Worm (Caenorhabditis elegans) whole organism, late embryonic: ENCODE results near the gene W03C9.5.

Source experiments
- C08G9.2 ChIP-seq: sonication (generic microtip); optimal IDR thresholded peaks from 2 replicates; lab custom pipeline; 2016; ENCODE audit warnings: mild to moderate bottlenecking, missing genetic modification characterization, moderate library complexity, missing compliant biosample characterization
- C38D4.7 ChIP-seq: fragments of 200-800 bp; sonication (Bioruptor generic); optimal IDR thresholded peaks from 2 replicates; lab custom pipeline; 2018; ENCODE audit warnings: mild to moderate bottlenecking, missing genetic modification characterization, moderate library complexity, missing compliant biosample characterization
- F13H6.1 ChIP-seq: sonication (generic microtip); optimal IDR thresholded peaks from 2 replicates; lab custom pipeline; 2016; ENCODE audit warnings: missing genetic modification characterization, missing compliant biosample characterization
- K02D7.2 ChIP-seq: sonication (generic microtip); optimal IDR thresholded peaks from 2 replicates; lab custom pipeline; 2017; ENCODE audit warnings: mild to moderate bottlenecking, missing genetic modification characterization, missing compliant biosample characterization
- Y22D7AL.16 ChIP-seq: sonication (generic microtip); optimal IDR thresholded peaks from 2 replicates; lab custom pipeline; 2016; ENCODE audit warnings: missing genetic modification characterization, missing compliant biosample characterization
- ahr-1 ChIP-seq: sonication (generic microtip); optimal IDR thresholded peaks from 2 replicates; lab custom pipeline; 2016; ENCODE audit warnings: missing genetic modification characterization, missing compliant biosample characterization
- ama-1 ChIP-seq: fragments of 150-350 bp; optimal IDR thresholded peaks from 2 replicates; lab custom pipeline; 2014
- ceh-14 ChIP-seq: sonication (generic microtip); optimal IDR thresholded peaks from 2 replicates; lab custom pipeline; 2016; ENCODE audit warnings: missing genotype, missing genetic modification characterization, missing compliant biosample characterization
- ceh-19 ChIP-seq: fragments of 200-800 bp; sonication (Bioruptor generic); optimal IDR thresholded peaks from 2 replicates; lab custom pipeline; 2018; ENCODE audit warnings: mild to moderate bottlenecking, missing genetic modification characterization, missing compliant biosample characterization
- ceh-22 ChIP-seq: sonication (generic microtip); optimal IDR thresholded peaks from 2 replicates; lab custom pipeline; 2017; ENCODE audit warnings: missing biosample characterization, missing genetic modification characterization
- ceh-30 ChIP-seq: fragments of 150-350 bp; optimal IDR thresholded peaks from 2 replicates; lab custom pipeline; 2014; ENCODE audit warnings: missing biosample characterization, missing genetic modification characterization
- ceh-34 ChIP-seq: sonication (generic microtip); optimal IDR thresholded peaks from 2 replicates; lab custom pipeline; 2016; ENCODE audit warnings: mild to moderate bottlenecking, missing genetic modification characterization, missing compliant biosample characterization
- ceh-45 ChIP-seq: fragments of 200-800 bp; sonication (Bioruptor generic); IDR thresholded peaks from 2 replicates; pipeline ENCODE4 v1.3.6; 2022; ENCODE audit warnings: missing genetic modification reagents, missing genetic modification characterization, missing compliant biosample characterization
- ceh-48 ChIP-seq: sonication (generic microtip); optimal IDR thresholded peaks from 2 replicates; lab custom pipeline; 2016; ENCODE audit warnings: missing genetic modification characterization, inconsistent platforms, missing compliant biosample characterization
- ceh-6 ChIP-seq: fragments of 200-800 bp; sonication (Bioruptor generic); optimal IDR thresholded peaks from 2 replicates; lab custom pipeline; 2018; ENCODE audit warnings: mild to moderate bottlenecking, missing genetic modification characterization, missing compliant biosample characterization
- ceh-9 ChIP-seq: sonication (generic microtip); optimal IDR thresholded peaks from 2 replicates; lab custom pipeline; 2016; ENCODE audit warnings: mild to moderate bottlenecking, missing genetic modification characterization, inconsistent platforms, missing compliant biosample characterization
- dmd-4 ChIP-seq: sonication (generic microtip); optimal IDR thresholded peaks from 2 replicates; lab custom pipeline; 2016; ENCODE audit warnings: borderline replicate concordance, missing genetic modification characterization, missing compliant biosample characterization
- dve-1 ChIP-seq: sonication (generic microtip); optimal IDR thresholded peaks from 2 replicates; lab custom pipeline; 2017; ENCODE audit warnings: antibody characterized with exemption, mild to moderate bottlenecking, missing genetic modification characterization, missing compliant biosample characterization
- elt-2 ChIP-seq: sonication (generic microtip); optimal IDR thresholded peaks from 2 replicates; lab custom pipeline; 2016; ENCODE audit warnings: missing genetic modification reagents, missing genetic modification characterization, missing compliant biosample characterization
- elt-4 ChIP-seq: sonication (generic microtip); optimal IDR thresholded peaks from 2 replicates; lab custom pipeline; 2016; ENCODE audit warnings: missing genetic modification characterization, missing compliant biosample characterization
- ets-4 ChIP-seq: sonication (generic microtip); optimal IDR thresholded peaks from 2 replicates; lab custom pipeline; 2016; ENCODE audit warnings: missing genetic modification characterization, missing compliant biosample characterization
- eyg-1 ChIP-seq: sonication (generic microtip); optimal IDR thresholded peaks from 2 replicates; lab custom pipeline; 2016; ENCODE audit warnings: missing genotype, missing genetic modification characterization, missing compliant biosample characterization
- fkh-10 ChIP-seq: fragments of 150-350 bp; optimal IDR thresholded peaks from 2 replicates; lab custom pipeline; 2014; ENCODE audit warnings: missing biosample characterization, missing genetic modification reagents, missing genetic modification characterization
- fkh-6 ChIP-seq: sonication (generic microtip); optimal IDR thresholded peaks from 2 replicates; lab custom pipeline; 2016; ENCODE audit warnings: missing genetic modification characterization, missing compliant biosample characterization
- gmeb-2 ChIP-seq: sonication (generic microtip); optimal IDR thresholded peaks from 2 replicates; lab custom pipeline; 2016; ENCODE audit warnings: missing genetic modification characterization, inconsistent platforms, missing compliant biosample characterization
- hlh-13 ChIP-seq: fragments of 200-800 bp; sonication (Bioruptor generic); optimal IDR thresholded peaks from 2 replicates; lab custom pipeline; 2018; ENCODE audit warnings: mild to moderate bottlenecking, missing genetic modification characterization, missing compliant biosample characterization
- hlh-15 ChIP-seq: sonication (generic microtip); optimal IDR thresholded peaks from 2 replicates; lab custom pipeline; 2016; ENCODE audit warnings: missing genetic modification characterization, missing compliant biosample characterization
- hlh-30 ChIP-seq: sonication (generic microtip); optimal IDR thresholded peaks from 2 replicates; lab custom pipeline; 2017; ENCODE audit warnings: antibody characterized with exemption, missing genetic modification characterization, missing compliant biosample characterization; ENCODE audit not compliant: insufficient read depth
- hlh-6 ChIP-seq: sonication (generic microtip); optimal IDR thresholded peaks from 2 replicates; lab custom pipeline; 2016; ENCODE audit warnings: missing genotype, missing genetic modification characterization, missing compliant biosample characterization
- hlh-8 ChIP-seq: sonication (generic microtip); optimal IDR thresholded peaks from 2 replicates; lab custom pipeline; 2016; ENCODE audit warnings: missing genotype, missing genetic modification characterization, missing compliant biosample characterization
- lim-6 ChIP-seq: sonication (generic microtip); optimal IDR thresholded peaks from 2 replicates; lab custom pipeline; 2016; ENCODE audit warnings: missing genetic modification characterization, missing compliant biosample characterization
- lin-11 ChIP-seq: fragments of 200-800 bp; sonication (Bioruptor generic); optimal IDR thresholded peaks from 2 replicates; lab custom pipeline; 2018; ENCODE audit warnings: mild to moderate bottlenecking, missing genetic modification characterization, missing compliant biosample characterization
- madf-2 ChIP-seq: sonication (generic microtip); optimal IDR thresholded peaks from 2 replicates; lab custom pipeline; 2017; ENCODE audit warnings: missing genetic modification characterization, missing compliant biosample characterization
- nhr-11 ChIP-seq: fragments of 150-350 bp; optimal IDR thresholded peaks from 2 replicates; lab custom pipeline; 2014; ENCODE audit warnings: missing biosample characterization, missing genetic modification characterization
- odd-2 ChIP-seq: sonication (generic microtip); optimal IDR thresholded peaks from 2 replicates; lab custom pipeline; 2017; ENCODE audit warnings: antibody characterized with exemption, mild to moderate bottlenecking, missing genetic modification characterization, missing compliant biosample characterization
- pag-3 ChIP-seq: sonication (generic microtip); optimal IDR thresholded peaks from 2 replicates; lab custom pipeline; 2016; ENCODE audit warnings: missing compliant biosample characterization, missing genetic modification characterization, borderline replicate concordance
- pax-1 ChIP-seq: fragments of 150-350 bp; optimal IDR thresholded peaks from 2 replicates; lab custom pipeline; 2014; ENCODE audit warnings: missing biosample characterization, missing genetic modification characterization
- pros-1 ChIP-seq: fragments of 150-350 bp; optimal IDR thresholded peaks from 2 replicates; lab custom pipeline; 2014; ENCODE audit warnings: missing biosample characterization, missing genetic modification reagents, missing genetic modification characterization
- ref-2 ChIP-seq: sonication (generic microtip); optimal IDR thresholded peaks from 2 replicates; lab custom pipeline; 2016; ENCODE audit warnings: missing genetic modification characterization, missing compliant biosample characterization
- rnt-1 ChIP-seq: sonication (generic microtip); optimal IDR thresholded peaks from 2 replicates; lab custom pipeline; 2016; ENCODE audit warnings: missing genetic modification characterization, missing compliant biosample characterization
- tbx-7 ChIP-seq: sonication (generic microtip); optimal IDR thresholded peaks from 2 replicates; lab custom pipeline; 2016; ENCODE audit warnings: missing genotype, missing genetic modification characterization, missing compliant biosample characterization
- ttx-3 ChIP-seq: sonication (generic microtip); optimal IDR thresholded peaks from 2 replicates; lab custom pipeline; 2016; ENCODE audit warnings: missing genetic modification reagents, missing genetic modification characterization, missing compliant biosample characterization
- unc-42 ChIP-seq: sonication (generic microtip); optimal IDR thresholded peaks from 2 replicates; lab custom pipeline; 2016; ENCODE audit warnings: missing genotype, missing genetic modification characterization, missing compliant biosample characterization
- unc-55 ChIP-seq: sonication (generic microtip); optimal IDR thresholded peaks from 2 replicates; lab custom pipeline; 2017; ENCODE audit warnings: missing biosample characterization, missing genetic modification reagents, missing genetic modification characterization
- unc-86 ChIP-seq: sonication (generic microtip); optimal IDR thresholded peaks from 2 replicates; lab custom pipeline; 2016; ENCODE audit warnings: missing genetic modification characterization, missing compliant biosample characterization
- zip-5 ChIP-seq: sonication (generic microtip); optimal IDR thresholded peaks from 2 replicates; lab custom pipeline; 2016; ENCODE audit warnings: missing genetic modification characterization, missing compliant biosample characterization
- ztf-16 ChIP-seq: sonication (generic microtip); optimal IDR thresholded peaks from 2 replicates; lab custom pipeline; 2017; ENCODE audit warnings: missing genetic modification characterization, missing compliant biosample characterization

The W03C9.5 gene

DNA sequence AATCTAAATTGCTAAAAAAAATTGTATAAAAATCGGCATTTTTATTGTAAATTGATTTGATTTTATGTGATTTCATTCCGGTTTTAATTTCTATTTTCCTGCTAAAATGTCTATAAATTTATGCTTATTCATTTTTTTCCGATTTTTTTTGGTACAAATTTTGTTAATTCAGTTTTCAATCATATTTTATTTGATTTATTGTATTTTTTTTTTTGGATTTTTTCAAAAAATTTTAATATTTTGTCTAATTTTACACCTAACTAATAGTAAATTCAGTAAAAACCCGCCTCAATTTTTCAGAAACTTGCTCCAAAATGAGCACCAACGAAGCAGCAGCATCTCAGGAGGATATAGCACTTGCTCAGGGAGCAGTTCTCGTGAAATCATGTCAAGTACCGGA is 25.4 kb upstream of the W03C9.5 start, which contains the start of gene dhps-1:
dhps-1 (plus strand) TSS at position 301 of the 400 bp plus-strand sequence.
- TF ChIP-seq elt-2 (tag; lab: Kevin White, UChicago) (no peak), ceh-19 (GFP tag; lab: Kevin White, UChicago) (no peak), lin-11 (tag; lab: Kevin White, UChicago) (no peak), ceh-45 (GFP tag; lab: Robert Waterston, UW) (no peak), ceh-14 (tag; lab: Kevin White, UChicago) (no peak), C38D4.7 (no peak), hlh-13 (no peak), rnt-1 (tag; lab: Kevin White, UChicago) (no peak), unc-86 (tag; lab: Kevin White, UChicago) (no peak), eyg-1 (tag; lab: Kevin White, UChicago) (no peak)

- TF ChIP-seq ahr-1 (tag; lab: Kevin White, UChicago) = no peak
- TF ChIP-seq tbx-7 = no peak
- TF ChIP-seq ttx-3 (tag; lab: Kevin White, UChicago) = no peak
- TF ChIP-seq nhr-11 (tag; lab: Kevin White, UChicago) = no peak
- no peak for TF ChIP-seq ceh-6 (GFP tag; lab: Kevin White, UChicago)
- TF ChIP-seq dve-1 (tag; lab: Kevin White, UChicago) = no peak
- no peak for TF ChIP-seq ceh-34
- TF ChIP-seq madf-2 (tag; lab: Kevin White, UChicago) = no peak
- no peak for TF ChIP-seq Y22D7AL.16 (tag; lab: Kevin White, UChicago)
- no peak for TF ChIP-seq ref-2 (tag; lab: Kevin White, UChicago)
- TF ChIP-seq fkh-6 (tag; lab: Kevin White, UChicago) = no peak
- TF ChIP-seq eyg-1 (tag; lab: Kevin White, UChicago) = no peak
- TF ChIP-seq ztf-16 (tag; lab: Kevin White, UChicago) = no peak
- no peak for TF ChIP-seq pax-1 (tag; lab: Kevin White, UChicago)
- no peak for TF ChIP-seq gmeb-2 (tag; lab: Kevin White, UChicago)
- no peak for TF ChIP-seq elt-2 (tag; lab: Kevin White, UChicago)
- no peak for TF ChIP-seq ceh-48
These were observed 21.4 kb upstream of the W03C9.5 start, which contains the start of gene Y17G7B.3 for ce11 chrII:11988724-11989123. Y17G7B.3 (plus strand) TSS chrII:11989024.

ce11 chrII:11980110-11980509 is 12.8 kb upstream of the W03C9.5 start:
- no peak for TF ChIP-seq ceh-22 (tag; lab: Kevin White, UChicago)
- peak; percentile 78 for TF ChIP-seq zip-5 (tag; lab: Kevin White, UChicago)
- TF ChIP-seq hlh-13 = no peak
- no peak for TF ChIP-seq odd-2 (tag; lab: Kevin White, UChicago)
- peak; percentile 19 for TF ChIP-seq K02D7.2 (tag; lab: Kevin White, UChicago)
- TF ChIP-seq ceh-45 (GFP tag; lab: Robert Waterston, UW) = no peak
- no peak for TF ChIP-seq pag-3 (tag; lab: Kevin White, UChicago)
- TF ChIP-seq ets-4 (tag; lab: Kevin White, UChicago) = peak; percentile 69
- TF ChIP-seq hlh-15 (tag; lab: Kevin White, UChicago) = peak; percentile 44
- TF ChIP-seq ceh-48 = no peak
- TF ChIP-seq ceh-9 (tag; lab: Kevin White, UChicago) = no peak
- TF ChIP-seq unc-55 (GFP tag; lab: Kevin White, UChicago) = no peak
- TF ChIP-seq lim-6 = no peak
- TF ChIP-seq dve-1 (tag; lab: Kevin White, UChicago) = no peak
- TF ChIP-seq nhr-11 (tag; lab: Kevin White, UChicago) = no peak
- no peak for TF ChIP-seq F13H6.1
- peak; percentile 34 for TF ChIP-seq tbx-7
- no peak for TF ChIP-seq C38D4.7
- TF ChIP-seq hlh-6 (tag; lab: Kevin White, UChicago) = no peak
- peak; percentile 7 for TF ChIP-seq madf-2 (tag; lab: Kevin White, UChicago)
- no peak for TF ChIP-seq ama-1 (lab: Kevin White, UChicago)
- TF ChIP-seq hlh-8 (tag; lab: Kevin White, UChicago) = peak; percentile 25
- no peak for TF ChIP-seq fkh-10
- peak; percentile 32 for TF ChIP-seq ttx-3 (tag; lab: Kevin White, UChicago)
- TF ChIP-seq lin-11 (tag; lab: Kevin White, UChicago) = peak; percentile 1
- TF ChIP-seq ceh-6 (GFP tag; lab: Kevin White, UChicago) = no peak
- TF ChIP-seq pros-1 = no peak
- peak; percentile 26 for TF ChIP-seq pax-1 (tag; lab: Kevin White, UChicago)
- TF ChIP-seq unc-42 (tag; lab: Kevin White, UChicago) = peak; percentile 92
- no peak for TF ChIP-seq ref-2 (tag; lab: Kevin White, UChicago)
- TF ChIP-seq hlh-30 (tag; lab: Kevin White, UChicago) = no peak
- TF ChIP-seq eyg-1 (tag; lab: Kevin White, UChicago) = peak; percentile 21
- peak; percentile 24 for TF ChIP-seq ztf-16 (tag; lab: Kevin White, UChicago)
- TF ChIP-seq elt-4 (tag; lab: Kevin White, UChicago) = no peak
- TF ChIP-seq C08G9.2 (tag; lab: Kevin White, UChicago) = peak; percentile 69
- TF ChIP-seq dmd-4 (tag; lab: Kevin White, UChicago) = no peak
- no peak for TF ChIP-seq ceh-30
